Fruit fly (Drosophila melanogaster) whole organism, embryonic: ENCODE results near the gene CG6749.
A peak's percentile ranks its signal among the peaks of the same experiment; 100 is the strongest.

Experiments
- Asciz ChIP-seq: fragments of 200-800 bp; sonication (Bioruptor generic); optimal IDR thresholded peaks from 2 replicates; lab custom pipeline; 2017; ENCODE audit warnings: missing biosample characterization, mild to moderate bottlenecking, missing genetic modification characterization, missing genetic modification reagents
- Bteb2 ChIP-seq: fragments of 200-800 bp; sonication (Bioruptor generic); optimal IDR thresholded peaks from 2 replicates; lab custom pipeline; 2016; ENCODE audit warnings: missing biosample characterization, missing genetic modification characterization
- CG10462 ChIP-seq: fragments of 200-800 bp; sonication (Bioruptor generic); optimal IDR thresholded peaks from 2 replicates; lab custom pipeline; 2016; ENCODE audit warnings: missing biosample characterization, missing genetic modification characterization
- CG12104 ChIP-seq: fragments of 200-800 bp; sonication (Bioruptor generic); optimal IDR thresholded peaks from 3 replicates; lab custom pipeline; 2016; ENCODE audit warnings: missing biosample characterization, missing genetic modification characterization
- CG12744 ChIP-seq: fragments of 200-800 bp; sonication (Bioruptor generic); optimal IDR thresholded peaks from 2 replicates; lab custom pipeline; 2016; ENCODE audit warnings: missing biosample characterization, missing genetic modification characterization
- CG14014 ChIP-seq: fragments of 200-800 bp; sonication (Bioruptor generic); IDR thresholded peaks from 2 replicates; pipeline ENCODE4 v1.3.6; 2022; ENCODE audit warnings: missing biosample characterization, missing genetic modification characterization
- CG14860 ChIP-seq: fragments of 200-800 bp; sonication (Bioruptor generic); IDR thresholded peaks from 3 replicates; pipeline ENCODE4 v1.3.6; 2022; ENCODE audit warnings: missing biosample characterization, missing genetic modification characterization; ENCODE audit not compliant: partially characterized antibody
- CG14965 ChIP-seq: fragments of 200-800 bp; sonication (Bioruptor generic); optimal IDR thresholded peaks from 2 replicates; lab custom pipeline; 2016; ENCODE audit warnings: missing biosample characterization, missing genetic modification characterization, borderline replicate concordance
- CG15696 ChIP-seq: fragments of 200-800 bp; sonication (Bioruptor generic); optimal IDR thresholded peaks from 2 replicates; lab custom pipeline; 2019; ENCODE audit warnings: missing biosample characterization, mild to moderate bottlenecking, missing genetic modification characterization, moderate library complexity
- CG17802 ChIP-seq: fragments of 200-800 bp; sonication (Bioruptor generic); optimal IDR thresholded peaks from 2 replicates; lab custom pipeline; 2018; ENCODE audit warnings: missing biosample characterization, mild to moderate bottlenecking, missing genetic modification characterization, moderate library complexity
- CG31224 ChIP-seq: fragments of 200-800 bp; sonication (Bioruptor generic); IDR thresholded peaks from 2 replicates; pipeline ENCODE4 v1.3.6; 2022; ENCODE audit warnings: missing biosample characterization, missing genetic modification characterization
- CG32532 ChIP-seq: fragments of 200-800 bp; sonication (Bioruptor generic); IDR thresholded peaks from 2 replicates; pipeline ENCODE4 v1.3.6; 2022; ENCODE audit warnings: missing biosample characterization, missing genetic modification characterization
- CG3726 ChIP-seq: fragments of 200-800 bp; sonication (Bioruptor generic); IDR thresholded peaks from 3 replicates; pipeline ENCODE4, ENCODE4 v1.3.6; 2022; ENCODE audit warnings: missing biosample characterization, missing genetic modification characterization
- CG3838 ChIP-seq: fragments of 200-800 bp; sonication (Bioruptor generic); optimal IDR thresholded peaks from 3 replicates; lab custom pipeline; 2016; ENCODE audit warnings: missing biosample characterization, missing genetic modification characterization
- CG3847 ChIP-seq: fragments of 200-800 bp; sonication (Bioruptor generic); IDR thresholded peaks from 2 replicates; pipeline ENCODE4 v1.3.6; 2022; ENCODE audit warnings: missing biosample characterization, missing genetic modification characterization
- CG4360 ChIP-seq: fragments of 200-800 bp; sonication (Bioruptor generic); IDR thresholded peaks from 2 replicates; pipeline ENCODE4 v1.3.6; 2022; ENCODE audit warnings: missing biosample characterization, missing genetic modification characterization
- CG4617 ChIP-seq: fragments of 200-800 bp; sonication (Bioruptor generic); optimal IDR thresholded peaks from 3 replicates; lab custom pipeline; 2016; ENCODE audit warnings: missing biosample characterization, missing genetic modification characterization, borderline replicate concordance
- CG5245 ChIP-seq: fragments of 200-800 bp; sonication (Bioruptor generic); optimal IDR thresholded peaks from 3 replicates; lab custom pipeline; 2016; ENCODE audit warnings: missing biosample characterization, missing genetic modification characterization
- CG6791 ChIP-seq: fragments of 200-800 bp; sonication (Bioruptor generic); IDR thresholded peaks from 3 replicates; pipeline ENCODE4 v1.3.6; 2022; ENCODE audit warnings: missing biosample characterization, missing genetic modification characterization; ENCODE audit not compliant: partially characterized antibody
- CG8478 ChIP-seq: fragments of >200 bp; optimal IDR thresholded peaks from 2 replicates; lab custom pipeline; 2018
- CG9215 ChIP-seq: fragments of 200-800 bp; sonication (Bioruptor generic); IDR thresholded peaks from 2 replicates; pipeline ENCODE4 v1.3.6; 2022; ENCODE audit warnings: missing biosample characterization, missing genetic modification characterization
- CG9876 ChIP-seq: fragments of 200-800 bp; sonication (Bioruptor generic); optimal IDR thresholded peaks from 2 replicates; lab custom pipeline; 2016; ENCODE audit warnings: missing biosample characterization, missing genetic modification characterization
- CrebB ChIP-seq: fragments of 200-800 bp; sonication (Bioruptor generic); optimal IDR thresholded peaks from 3 replicates; lab custom pipeline; 2018; ENCODE audit warnings: missing biosample characterization, mild to moderate bottlenecking, missing genetic modification characterization
- Doc3 ChIP-seq: fragments of 200-800 bp; sonication (Bioruptor generic); IDR thresholded peaks from 3 replicates; pipeline ENCODE4 v1.3.6; 2022; ENCODE audit warnings: missing biosample characterization, missing genetic modification characterization; ENCODE audit not compliant: partially characterized antibody
- E2f1 ChIP-seq: fragments of 200-800 bp; sonication (Bioruptor generic); IDR thresholded peaks from 2 replicates; pipeline ENCODE4 v1.3.6; 2022; ENCODE audit warnings: missing biosample characterization, missing genetic modification characterization
- Hr39 ChIP-seq: fragments of >200 bp; optimal IDR thresholded peaks from 2 replicates; lab custom pipeline; 2017
- MBD-R2 ChIP-seq: fragments of 200-800 bp; sonication (Bioruptor generic); IDR thresholded peaks from 2 replicates; pipeline ENCODE4 v1.3.6; 2022; ENCODE audit warnings: missing biosample characterization, missing genetic modification characterization
- NC2β ChIP-seq: fragments of 200-800 bp; sonication (Bioruptor generic); optimal IDR thresholded peaks from 2 replicates; lab custom pipeline; 2016; ENCODE audit warnings: missing biosample characterization, missing genetic modification characterization
- Nf-YB ChIP-seq: fragments of 200-800 bp; sonication (Bioruptor generic); optimal IDR thresholded peaks from 3 replicates; lab custom pipeline; 2019; ENCODE audit warnings: missing biosample characterization, mild to moderate bottlenecking, missing genetic modification characterization, moderate library complexity
- NfI ChIP-seq: fragments of 200-800 bp; sonication (Bioruptor generic); optimal IDR thresholded peaks from 3 replicates; lab custom pipeline; 2018; ENCODE audit warnings: missing biosample characterization, mild to moderate bottlenecking, missing genetic modification characterization, moderate library complexity
- Rx ChIP-seq: fragments of 200-800 bp; sonication (Bioruptor generic); IDR thresholded peaks from 2 replicates; pipeline ENCODE4 v1.3.6; 2022; ENCODE audit warnings: missing biosample characterization, missing genetic modification characterization
- Trl ChIP-seq, 3 experiments: fragments of >200 bp in 2 of 3; fragments of 200-800 bp in 1 of 3; sonication (Bioruptor generic) in 1 of 3; optimal IDR thresholded peaks; 2 replicates in 1 of 3; 3 replicates in 2 of 3; lab custom pipeline; 2016 to 2017; ENCODE audit warnings: missing biosample characterization in 1 of 3, missing genetic modification characterization in 1 of 3
- bbx ChIP-seq: fragments of 200-800 bp; sonication (Bioruptor generic); IDR thresholded peaks from 2 replicates; pipeline ENCODE4 v1.3.6; 2022; ENCODE audit warnings: missing biosample characterization, missing genetic modification characterization; ENCODE audit not compliant: partially characterized antibody
- bowl ChIP-seq: fragments of 200-800 bp; sonication (Bioruptor generic); IDR thresholded peaks from 2 replicates; pipeline ENCODE4 v1.3.6; 2022; ENCODE audit warnings: missing biosample characterization, missing genetic modification characterization
- cwo ChIP-seq: fragments of 200-800 bp; sonication (Bioruptor generic); optimal IDR thresholded peaks from 3 replicates; lab custom pipeline; 2017; ENCODE audit warnings: missing biosample characterization, missing genetic modification characterization, mild to moderate bottlenecking, moderate library complexity, missing genetic modification reagents
- dmrt99B ChIP-seq: fragments of 200-800 bp; sonication (Bioruptor generic); optimal IDR thresholded peaks from 2 replicates; lab custom pipeline; 2018; ENCODE audit warnings: missing biosample characterization, mild to moderate bottlenecking, missing genetic modification characterization, moderate library complexity
- esg ChIP-seq: fragments of 200-800 bp; sonication (Bioruptor generic); conservative IDR thresholded peaks from 2 replicates; pipeline ENCODE4 v1.3.6; 2022; ENCODE audit warnings: missing biosample characterization, missing genetic modification characterization
- fd3F ChIP-seq: fragments of 200-800 bp; sonication (Bioruptor generic); optimal IDR thresholded peaks from 2 replicates; lab custom pipeline; 2018; ENCODE audit warnings: missing biosample characterization, mild to moderate bottlenecking, missing genetic modification characterization, moderate library complexity
- fd96Cb ChIP-seq: fragments of 200-800 bp; sonication (Bioruptor generic); optimal IDR thresholded peaks from 2 replicates; lab custom pipeline; 2018; ENCODE audit warnings: missing biosample characterization, mild to moderate bottlenecking, missing genetic modification characterization, moderate library complexity
- fu2 ChIP-seq: fragments of 200-800 bp; sonication (Bioruptor generic); optimal IDR thresholded peaks from 2 replicates; lab custom pipeline; 2016; ENCODE audit warnings: missing biosample characterization, missing genetic modification characterization
- grn ChIP-seq: fragments of 200-800 bp; sonication (Bioruptor generic); optimal IDR thresholded peaks from 3 replicates; lab custom pipeline; 2017; ENCODE audit warnings: missing biosample characterization, missing genetic modification characterization
- ken ChIP-seq: fragments of 200-800 bp; sonication (Bioruptor generic); IDR thresholded peaks from 3 replicates; pipeline ENCODE4 v1.3.6; 2022; ENCODE audit warnings: missing biosample characterization, missing genetic modification characterization
- luna ChIP-seq: fragments of 200-800 bp; sonication (Bioruptor generic); optimal IDR thresholded peaks from 2 replicates; lab custom pipeline; 2016; ENCODE audit warnings: missing biosample characterization, missing genetic modification characterization
- mirr ChIP-seq: fragments of 200-800 bp; sonication (Bioruptor generic); optimal IDR thresholded peaks from 3 replicates; lab custom pipeline; 2018; ENCODE audit warnings: missing biosample characterization, mild to moderate bottlenecking, missing genetic modification characterization
- pb ChIP-seq: fragments of 200-800 bp; sonication (Bioruptor generic); optimal IDR thresholded peaks from 3 replicates; lab custom pipeline; 2016; ENCODE audit warnings: missing biosample characterization, missing genetic modification characterization
- pnt ChIP-seq: fragments of 200-800 bp; sonication (Bioruptor generic); optimal IDR thresholded peaks from 3 replicates; lab custom pipeline; 2016; ENCODE audit warnings: missing biosample characterization, missing genetic modification characterization
- prd ChIP-seq, 3 experiments: fragments of >200 bp in 2 of 3; fragments of 200-800 bp in 1 of 3; sonication (Bioruptor generic) in 1 of 3; optimal IDR thresholded peaks in 2 of 3; IDR thresholded peaks in 1 of 3; 2 replicates in 2 of 3; 3 replicates in 1 of 3; pipeline versions ENCODE4 v1.3.6 to Lab custom; 2017 to 2022; ENCODE audit warnings: missing biosample characterization in 1 of 3, missing genetic modification characterization in 1 of 3
- repo ChIP-seq: fragments of 200-800 bp; sonication (Bioruptor generic); optimal IDR thresholded peaks from 2 replicates; lab custom pipeline; 2016; ENCODE audit warnings: missing biosample characterization, missing genetic modification characterization
- sens ChIP-seq: fragments of 200-800 bp; sonication (Bioruptor generic); peaks from one replicate; lab custom pipeline; 2016; ENCODE audit warnings: missing biosample characterization, missing genetic modification characterization
- ssp ChIP-seq: fragments of 200-800 bp; sonication (Bioruptor generic); IDR thresholded peaks from 2 replicates; pipeline ENCODE4 v1.3.6; 2022; ENCODE audit warnings: missing biosample characterization, missing genetic modification characterization
- tgo ChIP-seq: fragments of 200-800 bp; sonication (Bioruptor generic); IDR thresholded peaks from 3 replicates; pipeline ENCODE4 v1.3.6; 2022; ENCODE audit warnings: missing biosample characterization, missing genetic modification characterization

CG6749 gene

dm6 chr3L:9744060-9744549 is 10.5 kb upstream of the CG6749 start (continued):
- TF ChIP-seq CG12744 (GFP tag; lab: Kevin White, UChicago) (peak; percentile 64), CG3847 (GFP tag; lab: Robert Waterston, UW) (peak; percentile 77), ken (GFP tag; lab: Robert Waterston, UW) (peak; percentile 81), Bteb2 (GFP tag; lab: Kevin White, UChicago) (peak; percentile 72), NC2β (GFP tag; lab: Kevin White, UChicago) (peak; percentile 60), cwo (GFP tag; lab: Kevin White, UChicago) (peak; percentile 82), CG12104 (GFP tag; lab: Kevin White, UChicago) (peak; percentile 86), CG32532 (GFP tag; lab: Robert Waterston, UW) (peak; percentile 78), E2f1 (peak; percentile 92), CG10462 (GFP tag; lab: Kevin White, UChicago) (peak; percentile 40), Asciz (GFP tag; lab: Kevin White, UChicago) (peak; percentile 88), CG6791 (GFP tag; lab: Robert Waterston, UW) (no peak), MBD-R2 (GFP tag; lab: Robert Waterston, UW) (peak; percentile 38; the same call in 1 of the 2 replicates), prd (optimal IDR thresholded peaks at IDR 0.05; lab: Kevin White, UChicago) (no peak), prd (GFP tag; IDR thresholded peaks at IDR 0.05; lab: Robert Waterston, UW) (peak; percentile 86), esg (GFP tag; lab: Robert Waterston, UW) (peak; percentile 79), grn (no peak), CG14965 (GFP tag; lab: Kevin White, UChicago) (no peak), CG9215 (GFP tag; lab: Robert Waterston, UW) (peak; percentile 74), fd3F (GFP tag; lab: Kevin White, UChicago) (peak; percentile 72), CG14014 (peak; percentile 78), Hr39 (lab: Kevin White, UChicago) (no peak), repo (GFP tag; lab: Kevin White, UChicago) (peak; percentile 87), CG14860 (GFP tag; lab: Robert Waterston, UW) (no peak), Rx (GFP tag; lab: Robert Waterston, UW) (peak; percentile 77), CG4617 (GFP tag; lab: Kevin White, UChicago) (no peak), CG9876 (GFP tag; lab: Kevin White, UChicago) (peak; percentile 22), sens (peak; percentile 96), ssp (GFP tag; lab: Robert Waterston, UW) (peak; percentile 58), pnt (GFP tag; lab: Kevin White, UChicago) (peak; percentile 78), CG15696 (tag; lab: Kevin White, UChicago) (peak; percentile 61), CG17802 (tag; lab: Kevin White, UChicago) (peak; percentile 70), CG4360 (GFP tag; lab: Robert Waterston, UW) (peak; percentile 47; the same call in 1 of the 2 replicates), CG31224 (GFP tag; lab: Robert Waterston, UW) (peak; percentile 53), Doc3 (GFP tag; lab: Robert Waterston, UW) (no peak), dmrt99B (peak; percentile 95), fu2 (GFP tag; lab: Kevin White, UChicago) (peak; percentile 5), pb (peak; percentile 92), CG3838 (GFP tag; lab: Kevin White, UChicago) (no peak), tgo (GFP tag; lab: Robert Waterston, UW) (peak; percentile 87), Trl (optimal IDR thresholded peaks at IDR 0.05; lab: Kevin White, UChicago) (no peak), Trl (GFP tag; optimal IDR thresholded peaks at IDR 0.05; lab: Kevin White, UChicago) (peak; percentile 82), fd96Cb (tag; lab: Kevin White, UChicago) (peak; percentile 95), luna (no peak), mirr (no peak), bbx (GFP tag; lab: Robert Waterston, UW) (no peak), CG5245 (GFP tag; lab: Kevin White, UChicago) (peak; percentile 89), CG3726 (GFP tag; lab: Robert Waterston, UW) (peak; percentile 90), CG8478 (lab: Kevin White, UChicago) (no peak), Nf-YB (GFP tag; lab: Kevin White, UChicago) (peak; percentile 61), bowl (peak; percentile 60; the same call in 1 of the 2 replicates), CrebB (peak; percentile 34), NfI (GFP tag; lab: Kevin White, UChicago) (peak; percentile 73)
